Fruit fly (Drosophila melanogaster) whole organism, wandering third instar larva: ENCODE data around the gene Atg8b.

ENCODE experiments used
- Hr83 ChIP-seq: fragments of 200-300 bp; sonication (Bioruptor generic); optimal IDR thresholded peaks from 2 replicates; lab custom pipeline; 2016; ENCODE audit warnings: missing biosample characterization, mild to moderate bottlenecking, missing genetic modification characterization, moderate library complexity; ENCODE audit not compliant: poor library complexity, severe bottlenecking
- Jra ChIP-seq: sonication (Bioruptor generic); optimal IDR thresholded peaks from 2 replicates; lab custom pipeline; 2016; ENCODE audit warnings: missing biosample characterization, missing genetic modification characterization
- Mio ChIP-seq: sonication (Bioruptor generic); optimal IDR thresholded peaks from 2 replicates; lab custom pipeline; 2016; ENCODE audit warnings: missing biosample characterization, missing genetic modification characterization
- OdsH ChIP-seq: fragments of 200-800 bp; sonication (Bioruptor generic); optimal IDR thresholded peaks from 2 replicates; lab custom pipeline; 2016; ENCODE audit warnings: missing biosample characterization, mild to moderate bottlenecking, missing genetic modification characterization
- dl ChIP-seq, 2 experiments: fragments of 175-275, 200-275 bp in 1 of 2; fragments of 200-275 bp in 1 of 2; sonication (Bioruptor generic); optimal IDR thresholded peaks; lab custom pipeline; 2018; ENCODE audit warnings: mild to moderate bottlenecking in 2 of 2, missing biosample characterization in 2 of 2, missing genetic modification characterization in 2 of 2, moderate library complexity in 2 of 2; ENCODE audit not compliant: partially characterized antibody in 2 of 2, insufficient read depth in 1 of 2
- dsf ChIP-seq: sonication (Bioruptor generic); optimal IDR thresholded peaks from 2 replicates; lab custom pipeline; 2016; ENCODE audit warnings: missing biosample characterization, missing genetic modification characterization, borderline replicate concordance
- fru ChIP-seq: fragments of 200-800 bp; sonication (Bioruptor generic); optimal IDR thresholded peaks from 3 replicates; lab custom pipeline; 2016; ENCODE audit warnings: missing biosample characterization, mild to moderate bottlenecking, missing genetic modification characterization
- pan ChIP-seq: fragments of >200 bp; optimal IDR thresholded peaks from 2 replicates; lab custom pipeline; 2017
- psq ChIP-seq: fragments of 200-800 bp; sonication (Bioruptor generic); optimal IDR thresholded peaks from 3 replicates; lab custom pipeline; 2017; ENCODE audit warnings: missing biosample characterization, mild to moderate bottlenecking, missing genetic modification characterization, moderate library complexity

DNA sequence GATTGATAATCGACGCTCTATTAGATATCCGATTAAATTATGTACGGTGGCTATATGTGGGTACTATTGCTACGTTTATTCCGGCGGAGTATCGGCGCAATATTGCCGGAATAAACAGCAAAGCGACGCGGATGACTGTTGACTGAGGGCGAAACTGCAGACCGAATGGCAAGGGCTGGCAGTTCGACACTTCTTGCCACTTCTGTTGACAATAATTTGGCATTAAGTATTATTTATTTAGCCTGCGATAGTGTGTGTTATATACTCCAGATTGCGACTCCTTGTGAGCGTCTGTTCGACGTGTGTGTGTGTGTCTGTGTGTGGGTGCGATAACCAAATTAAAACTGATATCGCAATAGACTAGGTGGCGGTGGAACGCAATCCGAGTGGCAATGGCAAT, 34.0 kb upstream of the Atg8b start:
- no peak for TF ChIP-seq Jra (GFP tag; lab: Kevin White, UChicago)
- no peak for TF ChIP-seq OdsH
- TF ChIP-seq Hr83 (GFP tag; lab: Kevin White, UChicago) = no peak
- no peak for TF ChIP-seq psq (GFP tag; lab: Kevin White, UChicago)
- TF ChIP-seq pan (lab: Kevin White, UChicago) = no peak
- TF ChIP-seq Mio = no peak
- TF ChIP-seq fru (GFP tag; lab: Kevin White, UChicago) = no peak
- no peak for TF ChIP-seq dsf (GFP tag; lab: Kevin White, UChicago)
- TF ChIP-seq dl (GFP tag; optimal IDR thresholded peaks at IDR 0.05; lab: Kevin White, UChicago; ENCODE audit: insufficient read depth in 1 of 2, partially characterized antibody in 2 of 2) = no peak
